Fruit fly (Drosophila melanogaster) whole organism, embryonic: Measurements from ENCODE around the gene Fer3HCH.

ENCODE experiments used
- HLH54F ChIP-seq: fragments of 200-800 bp; sonication (Bioruptor generic); optimal IDR thresholded peaks from 3 replicates; lab custom pipeline; 2016; ENCODE audit warnings: missing biosample characterization, missing genetic modification characterization
- Hand ChIP-seq: fragments of 200-800 bp; sonication (Bioruptor generic); optimal IDR thresholded peaks from 2 replicates; lab custom pipeline; 2017; ENCODE audit warnings: mild to moderate bottlenecking, missing biosample characterization, missing genetic modification reagents, missing genetic modification characterization
- Stat92E ChIP-seq, 3 experiments: fragments of >200 bp in 2 of 3; fragments of 200-800 bp in 1 of 3; sonication (Bioruptor generic) in 1 of 3; optimal IDR thresholded peaks; 2 replicates each; lab custom pipeline; 2017 to 2019; ENCODE audit warnings: missing biosample characterization in 3 of 3, missing genetic modification characterization in 3 of 3, mild to moderate bottlenecking in 1 of 3, moderate library complexity in 1 of 3
- gt ChIP-seq: fragments of 200-800 bp; sonication (Bioruptor generic); IDR thresholded peaks from 2 replicates; pipeline ENCODE4 v1.3.6; 2022; ENCODE audit warnings: missing biosample characterization, missing genetic modification characterization
- ind ChIP-seq: fragments of 200-800 bp; sonication (Bioruptor generic); optimal IDR thresholded peaks from 3 replicates; lab custom pipeline; 2016; ENCODE audit warnings: missing biosample characterization, missing genetic modification characterization
- mld ChIP-seq: fragments of 200-800 bp; sonication (Bioruptor generic); IDR thresholded peaks from 3 replicates; pipeline ENCODE4 v1.3.6; 2022; ENCODE audit warnings: missing biosample characterization, missing genetic modification characterization; ENCODE audit not compliant: partially characterized antibody

DNA sequence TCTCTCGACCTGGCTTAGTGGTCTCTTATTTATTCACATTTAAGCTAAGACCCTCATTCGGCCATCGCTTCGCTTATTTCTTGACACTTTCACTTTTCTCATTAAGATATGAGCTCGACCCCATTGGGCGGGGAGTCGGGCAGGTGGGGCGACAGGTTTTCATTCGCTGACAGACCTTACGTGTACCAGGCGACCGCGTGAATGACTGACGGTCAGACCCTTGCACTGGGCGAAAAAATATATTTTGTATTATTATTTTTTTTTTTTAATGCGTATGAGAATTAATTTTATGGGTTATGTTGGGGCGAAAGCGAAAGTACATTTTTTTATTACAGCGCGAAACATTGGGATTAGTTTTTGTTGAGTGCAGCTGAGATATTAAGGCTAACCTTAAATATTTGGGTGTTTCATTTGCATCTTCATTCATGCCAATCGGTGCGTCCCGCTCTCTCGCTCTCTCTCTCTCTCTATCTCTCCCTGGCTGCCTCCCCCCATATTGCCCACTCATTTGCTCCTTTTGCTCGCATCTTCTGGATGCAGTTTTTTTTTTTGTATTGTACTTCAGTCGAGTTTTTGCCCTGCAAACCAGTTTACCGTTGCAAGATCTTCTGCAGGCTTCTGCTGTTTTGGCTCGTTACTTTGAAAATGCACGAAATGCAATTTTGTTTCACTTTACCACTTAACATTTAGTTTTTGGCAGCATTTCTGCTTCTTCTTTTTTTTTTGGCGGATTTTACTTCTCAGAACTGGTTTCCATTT is 29.1 kb upstream of the Fer3HCH start:
- TF ChIP-seq mld (no peak), gt (GFP tag; lab: Robert Waterston, UW) (no peak), Hand (no peak), Stat92E (GFP tag; optimal IDR thresholded peaks at IDR 0.05; lab: Kevin White, UChicago) (no peak), HLH54F (GFP tag; lab: Kevin White, UChicago) (no peak), ind (GFP tag; lab: Kevin White, UChicago) (no peak)
